Fruit fly (Drosophila melanogaster): ENCODE results near the gene CG33258.

Gene CG33258

DNA sequence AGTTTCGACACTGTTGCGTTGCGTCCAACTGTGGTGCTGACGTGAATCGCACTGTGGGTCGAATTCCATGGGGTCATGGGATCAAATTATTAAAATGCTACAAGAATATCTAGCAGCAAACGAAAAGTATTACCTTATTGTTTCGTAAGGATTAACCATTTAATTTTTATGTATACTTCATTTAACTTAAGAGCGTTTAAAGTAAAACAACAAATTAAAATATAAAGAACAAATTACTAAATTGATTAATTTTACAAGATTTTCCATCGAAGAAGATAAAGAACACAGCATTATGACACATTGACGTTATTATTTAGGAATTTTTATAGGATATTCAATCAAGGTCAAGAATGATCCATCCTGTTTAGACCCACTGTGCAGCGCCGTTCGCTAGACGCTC is 28.3 kb upstream of the CG33258 start:
- peak; percentile 53; the same call in 1 of the 2 replicates for TF ChIP-seq CG32121 (GFP tag; IDR thresholded peaks at IDR 0.05)
- peak; percentile 10 for TF ChIP-seq CG15710 (tag; optimal IDR thresholded peaks at IDR 0.05)
- TF ChIP-seq fd96Ca (GFP tag; IDR thresholded peaks at IDR 0.05): no peak
- TF ChIP-seq CG4496 (GFP tag; IDR thresholded peaks at IDR 0.05): peak; percentile 47; the same call in 1 of the 3 replicates
- TF ChIP-seq CG34367 (tag; optimal IDR thresholded peaks at IDR 0.05): no peak
- no peak for TF ChIP-seq gl (tag; optimal IDR thresholded peaks at IDR 0.05)
- TF ChIP-seq Pif1B (GFP tag; optimal IDR thresholded peaks at IDR 0.05): no peak
- peak; percentile 39 for TF ChIP-seq Pif1A (GFP tag; optimal IDR thresholded peaks at IDR 0.05)
- peak; percentile 11 for TF ChIP-seq D1 (tag; optimal IDR thresholded peaks at IDR 0.05)
- TF ChIP-seq CG8301 (tag; optimal IDR thresholded peaks at IDR 0.05): peak; percentile 31
- TF ChIP-seq rn (GFP tag; IDR thresholded peaks at IDR 0.05): no peak
- no peak for TF ChIP-seq Snoo (tag; optimal IDR thresholded peaks at IDR 0.05)
- TF ChIP-seq CG13204 (GFP tag; optimal IDR thresholded peaks at IDR 0.05): no peak
- TF ChIP-seq CG10348 (GFP tag; IDR thresholded peaks at IDR 0.05): no peak
- peak; percentile 34 for TF ChIP-seq CG14655 (GFP tag; optimal IDR thresholded peaks at IDR 0.05)
- no peak for TF ChIP-seq CG12605 (GFP tag; IDR thresholded peaks at IDR 0.05)
- TF ChIP-seq Ets98B (GFP tag; IDR thresholded peaks at IDR 0.05): peak; percentile 35; the same call in 1 of the 2 replicates
- peak; percentile 17 for TF ChIP-seq CG9948 (tag; optimal IDR thresholded peaks at IDR 0.05)
- no peak for TF ChIP-seq CG17806 (tag; optimal IDR thresholded peaks at IDR 0.05)
- no peak for TF ChIP-seq EcR (GFP tag; optimal IDR thresholded peaks at IDR 0.05)
- TF ChIP-seq CG8159 (tag; optimal IDR thresholded peaks at IDR 0.05): peak; percentile 21

DNA sequence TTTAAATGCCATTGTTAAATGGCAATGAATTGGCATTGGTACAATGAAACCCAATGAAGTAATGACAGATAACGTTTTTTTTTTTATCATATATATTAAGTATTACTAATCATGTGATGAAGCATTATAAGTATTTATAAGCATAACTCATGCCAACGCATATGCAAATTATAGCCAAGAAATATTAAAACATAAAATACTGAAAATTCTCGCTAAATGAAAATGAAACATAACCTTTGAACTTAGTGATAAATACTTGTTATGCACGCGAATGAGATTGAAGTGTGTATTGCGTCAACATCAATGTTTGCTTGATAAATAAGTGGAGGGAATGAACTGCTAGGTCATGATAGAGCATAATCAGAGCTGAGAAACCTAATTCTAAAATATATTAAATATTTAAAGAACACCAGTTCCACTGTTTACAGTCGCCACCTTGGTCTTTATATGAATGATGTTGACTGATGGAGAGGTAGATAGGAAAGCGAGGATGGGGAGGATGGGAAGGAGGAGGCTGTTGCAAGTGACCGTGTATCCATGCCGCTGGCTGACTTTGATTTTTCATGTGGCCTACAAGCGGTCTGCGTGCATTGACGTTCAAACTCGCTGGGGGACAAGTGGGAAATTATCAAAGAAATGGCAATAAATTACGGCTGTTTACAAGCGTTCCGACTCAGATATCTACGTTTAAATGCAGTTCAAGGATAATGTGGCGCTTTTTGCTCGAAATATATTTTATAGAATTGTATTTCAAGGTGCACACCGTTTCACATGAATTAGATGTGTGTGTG is 26.1 kb upstream of the CG33258 start:
- TF ChIP-seq CG14655 (GFP tag; optimal IDR thresholded peaks at IDR 0.05): peak; percentile 28
- TF ChIP-seq CG8159 (tag; optimal IDR thresholded peaks at IDR 0.05): no peak
- TF ChIP-seq EcR (GFP tag; optimal IDR thresholded peaks at IDR 0.05): peak; percentile 25

DNA sequence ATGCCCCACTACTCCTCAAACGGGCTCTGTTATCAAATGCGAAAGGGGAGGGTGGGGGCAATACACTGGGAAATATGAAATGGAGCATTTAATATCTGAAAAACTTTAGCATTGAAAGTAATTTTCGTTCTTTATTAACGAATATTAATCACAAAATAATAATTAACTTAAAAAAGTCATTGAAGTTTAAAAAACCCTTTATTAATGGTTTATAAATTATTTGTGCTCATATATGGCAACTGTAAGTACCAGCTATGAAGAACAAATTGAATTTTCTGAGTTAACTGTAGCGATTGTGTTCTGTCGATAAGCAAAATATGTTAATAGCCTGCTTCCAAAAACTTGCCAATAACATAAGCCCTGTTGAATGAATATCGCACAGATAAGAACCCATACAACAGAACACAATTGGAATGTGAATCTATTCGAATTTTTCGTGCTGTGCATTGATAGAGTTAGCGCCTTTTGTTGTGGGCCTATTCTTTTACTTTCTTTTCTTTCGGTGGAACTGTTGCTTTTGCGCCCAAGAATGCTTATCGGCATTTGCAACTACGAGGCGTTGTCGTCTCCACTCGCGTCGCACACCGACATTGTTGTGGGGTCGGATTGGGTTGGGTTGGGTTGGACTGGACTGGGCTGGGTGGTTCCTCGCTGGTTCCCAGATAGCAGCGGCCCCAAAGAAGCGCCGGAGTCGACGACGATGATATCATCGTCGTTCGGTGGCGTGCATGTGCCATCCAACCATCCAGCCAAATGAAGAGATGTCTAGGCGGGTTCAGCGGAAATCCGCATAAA is 21.3 kb upstream of the CG33258 start:
- TF ChIP-seq CG12605 (GFP tag; IDR thresholded peaks at IDR 0.05): no peak
- peak; percentile 31; the same call in 1 of the 2 replicates for TF ChIP-seq CG32121 (GFP tag; IDR thresholded peaks at IDR 0.05)
- TF ChIP-seq CG8301 (tag; optimal IDR thresholded peaks at IDR 0.05): peak; percentile 61
- peak; percentile 80 for TF ChIP-seq CG14655 (GFP tag; optimal IDR thresholded peaks at IDR 0.05)
- peak; percentile 36 for TF ChIP-seq EcR (GFP tag; optimal IDR thresholded peaks at IDR 0.05)

DNA sequence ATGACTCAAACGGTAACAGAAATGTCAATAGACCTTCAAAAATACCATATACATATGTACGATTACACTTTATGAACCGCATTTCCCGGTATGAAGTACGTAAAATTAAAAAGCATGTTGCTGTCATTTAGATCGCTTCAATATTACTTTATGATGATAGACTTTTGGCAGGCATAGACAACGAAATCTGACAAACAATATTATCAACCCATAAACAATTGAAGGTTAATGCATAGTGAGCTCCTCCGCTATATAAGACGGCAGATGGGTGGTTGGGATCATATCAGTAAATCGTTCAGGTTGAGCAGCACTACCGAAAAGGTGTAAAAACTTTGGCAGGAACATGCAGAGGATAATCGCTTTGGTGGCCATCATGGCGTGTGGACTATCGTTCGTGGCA is 1.3 kb downstream of the CG33258 start, which contains the start of gene CG13075:
TSS of gene CG13075 (plus strand) at position 301 of the 400 bp plus-strand sequence.
- TF ChIP-seq CG4496 (GFP tag; IDR thresholded peaks at IDR 0.05) (no peak), CG32121 (GFP tag; IDR thresholded peaks at IDR 0.05) (no peak), fd96Ca (GFP tag; IDR thresholded peaks at IDR 0.05) (no peak), Ets98B (GFP tag; IDR thresholded peaks at IDR 0.05) (no peak), CG34367 (tag; optimal IDR thresholded peaks at IDR 0.05) (no peak), rn (GFP tag; IDR thresholded peaks at IDR 0.05) (no peak), Pif1A (GFP tag; optimal IDR thresholded peaks at IDR 0.05) (no peak), CG9948 (tag; optimal IDR thresholded peaks at IDR 0.05) (no peak), CG14655 (GFP tag; optimal IDR thresholded peaks at IDR 0.05) (no peak), CG12605 (GFP tag; IDR thresholded peaks at IDR 0.05) (no peak), CG8159 (tag; optimal IDR thresholded peaks at IDR 0.05) (no peak), CG10348 (GFP tag; IDR thresholded peaks at IDR 0.05) (no peak), gl (tag; optimal IDR thresholded peaks at IDR 0.05) (no peak), CG13204 (GFP tag; optimal IDR thresholded peaks at IDR 0.05) (no peak), D1 (tag; optimal IDR thresholded peaks at IDR 0.05) (no peak), Pif1B (GFP tag; optimal IDR thresholded peaks at IDR 0.05) (no peak), CG8301 (tag; optimal IDR thresholded peaks at IDR 0.05) (no peak), CG15710 (tag; optimal IDR thresholded peaks at IDR 0.05) (no peak), EcR (GFP tag; optimal IDR thresholded peaks at IDR 0.05) (no peak)

DNA sequence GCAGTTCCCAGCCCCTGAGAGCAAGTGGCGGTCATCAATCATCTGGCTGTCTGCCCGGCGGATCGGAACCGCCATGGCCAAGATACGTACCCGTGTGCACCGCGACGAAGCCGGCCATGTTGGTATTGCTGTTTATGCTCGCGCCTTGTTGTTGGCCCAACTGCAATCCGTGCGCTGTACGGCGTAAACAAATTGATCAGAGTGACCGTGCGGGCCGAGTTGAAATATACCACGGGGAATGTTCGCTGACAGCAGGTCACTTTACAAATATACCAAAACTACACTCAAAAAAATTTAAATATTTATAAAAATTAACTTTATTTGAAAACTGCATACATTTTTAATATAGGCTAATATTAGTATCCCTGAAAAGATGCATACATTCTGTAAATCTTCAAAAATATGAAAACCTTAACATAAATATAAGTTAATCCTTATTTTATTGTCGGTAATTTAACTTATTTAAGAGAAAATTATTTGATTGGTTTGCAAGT is 5.0 kb downstream of the CG33258 start, which contains the start of gene Tasp1:
TSS of gene Tasp1 (minus strand) at position 203 of the 494 bp plus-strand sequence.
- no peak for TF ChIP-seq CG34367 (tag; optimal IDR thresholded peaks at IDR 0.05)
- peak; percentile 54; the same call in 1 of the 2 replicates for TF ChIP-seq CG32121 (GFP tag; IDR thresholded peaks at IDR 0.05)
- TF ChIP-seq CG9948 (tag; optimal IDR thresholded peaks at IDR 0.05): peak; percentile 46
- no peak for TF ChIP-seq Pif1B (GFP tag; optimal IDR thresholded peaks at IDR 0.05)
- TF ChIP-seq CG12605 (GFP tag; IDR thresholded peaks at IDR 0.05): 0 out of 2 replicates have a peak, but pooled peaks have one; percentile 36
- TF ChIP-seq EcR (GFP tag; optimal IDR thresholded peaks at IDR 0.05): no peak
- TF ChIP-seq Snoo (tag; optimal IDR thresholded peaks at IDR 0.05): peak; percentile 47
- TF ChIP-seq CG17806 (tag; optimal IDR thresholded peaks at IDR 0.05): no peak
- TF ChIP-seq D1 (tag; optimal IDR thresholded peaks at IDR 0.05): no peak
- TF ChIP-seq CG15710 (tag; optimal IDR thresholded peaks at IDR 0.05): no peak
- no peak for TF ChIP-seq gl (tag; optimal IDR thresholded peaks at IDR 0.05)

Data from whole organism, pupa.